Fruit fly (Drosophila melanogaster): ENCODE data around the gene CG33767.

Gene CG33767

DNA sequence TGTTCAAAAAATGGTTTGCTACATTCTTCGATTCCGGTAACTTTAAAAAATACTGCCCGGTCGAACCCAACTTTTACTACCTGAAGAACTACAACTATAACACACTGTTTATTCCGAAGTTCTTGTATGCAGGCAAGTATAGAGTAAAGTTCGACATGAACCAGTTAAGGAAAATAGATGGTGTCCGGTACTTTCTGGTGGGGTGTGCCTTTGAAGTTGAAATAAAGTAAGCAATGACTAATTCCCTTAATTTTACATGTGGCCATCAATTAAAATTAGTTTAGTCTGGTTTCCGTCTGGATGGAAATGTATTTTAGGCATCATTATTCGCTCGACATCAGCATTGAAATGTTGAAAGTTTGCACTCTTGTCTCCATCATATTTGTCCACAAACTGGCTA, at the start of gene CG33767:
TSS of gene CG33767 (plus strand) at position 301 of the 400 bp plus-strand sequence.
- TF ChIP-seq EcR (GFP tag; optimal IDR thresholded peaks at IDR 0.05) (no peak), Ets98B (GFP tag; IDR thresholded peaks at IDR 0.05) (no peak), CG14655 (GFP tag; optimal IDR thresholded peaks at IDR 0.05) (no peak), CG15710 (tag; optimal IDR thresholded peaks at IDR 0.05) (no peak), CG8301 (tag; optimal IDR thresholded peaks at IDR 0.05) (no peak), gl (tag; optimal IDR thresholded peaks at IDR 0.05) (no peak), fd96Ca (GFP tag; IDR thresholded peaks at IDR 0.05) (no peak), rn (GFP tag; IDR thresholded peaks at IDR 0.05) (no peak), CG8159 (tag; optimal IDR thresholded peaks at IDR 0.05) (no peak), CG13204 (GFP tag; optimal IDR thresholded peaks at IDR 0.05) (no peak), CG34367 (tag; optimal IDR thresholded peaks at IDR 0.05) (no peak), Snoo (tag; optimal IDR thresholded peaks at IDR 0.05) (no peak), CG32121 (GFP tag; IDR thresholded peaks at IDR 0.05) (no peak)

DNA sequence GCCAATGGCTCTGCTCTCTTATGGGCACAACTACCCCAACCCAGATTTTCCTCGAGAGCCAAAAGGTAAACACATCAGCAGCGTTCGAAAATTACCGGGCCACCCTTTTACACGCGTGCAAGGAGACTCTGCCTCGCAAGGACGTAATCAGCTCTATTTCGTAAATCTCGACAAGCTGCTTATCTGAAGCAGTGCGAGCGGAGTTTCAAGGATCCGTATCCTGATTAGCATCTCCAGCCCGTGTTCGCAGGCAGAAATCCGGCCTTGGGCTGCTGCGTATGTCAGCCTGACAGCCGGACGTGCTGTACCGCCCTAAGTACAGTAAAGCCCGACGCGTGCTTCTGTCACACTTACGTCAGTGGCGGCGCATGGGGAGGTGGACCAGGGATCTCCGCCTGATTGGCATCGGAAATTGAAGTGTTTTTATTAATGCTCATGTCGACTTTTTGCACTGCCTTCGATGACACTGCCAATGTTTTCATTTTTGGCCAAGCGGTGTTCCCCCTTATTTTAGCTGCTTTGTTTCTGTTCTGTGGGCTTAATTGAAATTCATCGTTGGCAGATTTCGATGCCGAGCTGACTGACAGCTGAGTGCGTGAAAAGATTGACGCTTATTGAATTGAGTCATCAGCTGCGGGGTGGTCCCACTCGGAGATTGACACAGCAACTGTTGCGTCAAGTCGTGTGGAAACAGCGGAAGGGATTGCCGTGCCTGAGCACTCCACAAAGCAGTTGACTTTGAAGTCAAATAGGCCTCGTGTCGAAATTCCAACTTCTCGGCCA, 40.3 kb upstream of the CG33767 start, which contains the start of gene ND-B14.5AL:
TSS of gene ND-B14.5AL (plus strand) at position 733 of the 783 bp plus-strand sequence.
- no peak for TF ChIP-seq fd96Ca (GFP tag; IDR thresholded peaks at IDR 0.05)
- no peak for TF ChIP-seq CG10348 (GFP tag; IDR thresholded peaks at IDR 0.05)
- no peak for TF ChIP-seq Ets98B (GFP tag; IDR thresholded peaks at IDR 0.05)
- TF ChIP-seq CG4496 (GFP tag; IDR thresholded peaks at IDR 0.05): no peak
- TF ChIP-seq CG8301 (tag; optimal IDR thresholded peaks at IDR 0.05): no peak
- no peak for TF ChIP-seq CG34367 (tag; optimal IDR thresholded peaks at IDR 0.05)
- TF ChIP-seq CG9948 (tag; optimal IDR thresholded peaks at IDR 0.05): no peak
- no peak for TF ChIP-seq gl (tag; optimal IDR thresholded peaks at IDR 0.05)
- TF ChIP-seq CG8159 (tag; optimal IDR thresholded peaks at IDR 0.05): no peak
- no peak for TF ChIP-seq rn (GFP tag; IDR thresholded peaks at IDR 0.05)
- no peak for TF ChIP-seq Snoo (tag; optimal IDR thresholded peaks at IDR 0.05)
- no peak for TF ChIP-seq Pif1A (GFP tag; optimal IDR thresholded peaks at IDR 0.05)
- no peak for TF ChIP-seq CG17806 (tag; optimal IDR thresholded peaks at IDR 0.05)

dm6 chr3L:22607076-22607475, 39.0 kb upstream of the CG33767 start:
- TF ChIP-seq CG4496 (GFP tag; IDR thresholded peaks at IDR 0.05): no peak
- no peak for TF ChIP-seq CG12605 (GFP tag; IDR thresholded peaks at IDR 0.05)
- TF ChIP-seq CG8159 (tag; optimal IDR thresholded peaks at IDR 0.05): no peak
- TF ChIP-seq CG9948 (tag; optimal IDR thresholded peaks at IDR 0.05): no peak
- TF ChIP-seq Snoo (tag; optimal IDR thresholded peaks at IDR 0.05): no peak
- TF ChIP-seq CG32121 (GFP tag; IDR thresholded peaks at IDR 0.05): no peak
- no peak for TF ChIP-seq CG13204 (GFP tag; optimal IDR thresholded peaks at IDR 0.05)
- no peak for TF ChIP-seq fd96Ca (GFP tag; IDR thresholded peaks at IDR 0.05)
- no peak for TF ChIP-seq gl (tag; optimal IDR thresholded peaks at IDR 0.05)
- no peak for TF ChIP-seq CG8301 (tag; optimal IDR thresholded peaks at IDR 0.05)

DNA sequence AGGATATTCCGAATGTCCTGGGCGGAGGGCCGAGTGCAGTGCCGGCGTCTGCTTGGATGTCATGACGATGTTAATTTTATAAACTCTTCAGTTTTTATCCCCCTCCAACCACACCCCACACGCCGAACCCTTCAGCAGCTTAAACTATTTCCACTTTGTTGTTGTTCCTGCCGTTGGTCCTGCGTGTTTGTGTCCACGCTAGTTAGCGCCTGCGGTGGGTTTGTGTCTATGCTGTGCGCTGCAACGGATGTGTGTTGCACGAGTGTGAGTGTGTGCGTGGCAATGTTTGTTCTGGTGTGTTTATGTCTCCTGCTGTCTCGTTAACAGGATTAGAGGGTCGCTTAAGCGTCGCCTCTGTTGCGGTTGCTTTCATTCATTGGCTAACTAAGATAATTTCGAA, 29.3 kb upstream of the CG33767 start:
- no peak for TF ChIP-seq CG9948 (tag; optimal IDR thresholded peaks at IDR 0.05)
- TF ChIP-seq fd96Ca (GFP tag; IDR thresholded peaks at IDR 0.05): no peak
- no peak for TF ChIP-seq rn (GFP tag; IDR thresholded peaks at IDR 0.05)
- TF ChIP-seq CG32121 (GFP tag; IDR thresholded peaks at IDR 0.05): no peak
- no peak for TF ChIP-seq CG14655 (GFP tag; optimal IDR thresholded peaks at IDR 0.05)
- TF ChIP-seq CG17806 (tag; optimal IDR thresholded peaks at IDR 0.05): no peak
- TF ChIP-seq CG15710 (tag; optimal IDR thresholded peaks at IDR 0.05): no peak
- no peak for TF ChIP-seq CG8301 (tag; optimal IDR thresholded peaks at IDR 0.05)

DNA sequence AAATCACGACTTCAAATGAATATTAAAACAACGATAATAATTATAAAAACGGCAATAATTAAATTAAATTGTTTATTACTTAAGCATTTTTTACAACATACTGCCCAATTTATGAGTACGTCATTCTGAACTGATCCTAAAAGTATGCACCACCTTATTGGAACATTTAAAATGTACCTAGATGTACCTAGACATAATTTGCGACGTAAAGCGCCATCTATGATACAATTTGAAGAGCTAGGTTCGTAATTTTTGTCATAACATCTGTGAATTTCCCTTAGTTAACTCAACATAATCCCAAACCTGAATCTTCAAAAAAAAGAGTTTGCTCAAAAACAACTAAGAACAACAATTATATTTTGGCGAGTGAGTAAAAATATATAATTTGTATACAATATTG, 12.0 kb upstream of the CG33767 start:
- TF ChIP-seq CG13204 (GFP tag; optimal IDR thresholded peaks at IDR 0.05) (no peak), CG12605 (GFP tag; IDR thresholded peaks at IDR 0.05) (no peak), CG32121 (GFP tag; IDR thresholded peaks at IDR 0.05) (no peak), Snoo (tag; optimal IDR thresholded peaks at IDR 0.05) (no peak), D1 (tag; optimal IDR thresholded peaks at IDR 0.05) (no peak), Pif1B (GFP tag; optimal IDR thresholded peaks at IDR 0.05) (no peak), CG4496 (GFP tag; IDR thresholded peaks at IDR 0.05) (no peak), CG17806 (tag; optimal IDR thresholded peaks at IDR 0.05) (no peak), CG15710 (tag; optimal IDR thresholded peaks at IDR 0.05) (no peak), fd96Ca (GFP tag; IDR thresholded peaks at IDR 0.05) (no peak)

DNA sequence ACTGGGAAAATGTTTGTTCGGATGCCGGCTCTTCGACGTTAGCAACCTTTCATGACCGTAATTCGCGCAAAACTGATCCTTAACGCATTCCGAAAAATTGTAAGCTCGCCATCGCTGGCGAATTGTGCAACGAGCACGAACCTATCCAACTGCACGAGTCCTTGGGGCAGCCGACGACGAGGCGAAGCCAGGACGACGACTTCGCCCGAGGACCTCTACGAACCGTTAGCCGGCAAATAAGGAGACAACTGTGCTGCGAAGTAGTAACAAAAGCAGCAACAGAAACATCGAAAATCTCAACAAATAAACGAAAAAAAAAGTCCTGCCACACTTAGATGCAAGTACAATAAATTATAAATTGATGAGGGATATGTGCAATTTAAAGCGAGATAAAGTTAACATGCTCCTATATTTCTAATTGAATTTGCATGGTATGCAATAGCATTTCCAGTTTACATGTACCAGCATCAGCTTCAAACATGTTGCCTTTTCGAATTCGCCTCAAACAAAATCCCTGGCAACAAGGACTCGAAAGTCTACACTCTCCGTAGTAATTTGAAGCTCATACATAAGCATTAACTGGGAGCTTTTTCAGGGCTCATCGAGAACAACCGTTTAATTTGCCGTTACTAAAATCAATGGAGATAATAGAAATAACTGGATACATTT, 8.1 kb upstream of the CG33767 start, which contains the start of gene CG14459:
TSS of gene CG14459 (minus strand) at position 51 of the 669 bp plus-strand sequence.
- TF ChIP-seq CG32121 (GFP tag; IDR thresholded peaks at IDR 0.05) (no peak), Pif1A (GFP tag; optimal IDR thresholded peaks at IDR 0.05) (no peak), CG34367 (tag; optimal IDR thresholded peaks at IDR 0.05) (no peak), CG8159 (tag; optimal IDR thresholded peaks at IDR 0.05) (no peak), Ets98B (GFP tag; IDR thresholded peaks at IDR 0.05) (no peak), rn (GFP tag; IDR thresholded peaks at IDR 0.05) (no peak), CG17806 (tag; optimal IDR thresholded peaks at IDR 0.05) (no peak), CG10348 (GFP tag; IDR thresholded peaks at IDR 0.05) (no peak), CG14655 (GFP tag; optimal IDR thresholded peaks at IDR 0.05) (no peak), CG8301 (tag; optimal IDR thresholded peaks at IDR 0.05) (no peak), CG9948 (tag; optimal IDR thresholded peaks at IDR 0.05) (no peak), gl (tag; optimal IDR thresholded peaks at IDR 0.05) (no peak), Pif1B (GFP tag; optimal IDR thresholded peaks at IDR 0.05) (no peak), CG12605 (GFP tag; IDR thresholded peaks at IDR 0.05) (no peak)

Data from whole organism, pupa.